Worm (Caenorhabditis elegans): Measurements from ENCODE around the gene C25H3.15.

ce11 chrII:5669580-5669979 lies 4.5 kb downstream of the C25H3.15 start, which contains the start of gene C25H3.17:
- TF ChIP-seq pqm-1 (tag; optimal IDR thresholded peaks at IDR 0.05): no peak
- TF ChIP-seq saeg-2 (GFP tag; IDR thresholded peaks at IDR 0.05): no peak
- TF ChIP-seq ces-1 (GFP tag; optimal IDR thresholded peaks at IDR 0.05): no peak
- TF ChIP-seq nhr-41 (GFP tag; IDR thresholded peaks at IDR 0.05): no peak
- TF ChIP-seq unc-39 (tag; optimal IDR thresholded peaks at IDR 0.05): no peak
- TF ChIP-seq nhr-11 (tag; optimal IDR thresholded peaks at IDR 0.05): no peak
- no peak for TF ChIP-seq nhr-237 (tag; optimal IDR thresholded peaks at IDR 0.05)
- TF ChIP-seq ZK546.5 (tag; optimal IDR thresholded peaks at IDR 0.05): no peak
- no peak for TF ChIP-seq nhr-76 (tag; optimal IDR thresholded peaks at IDR 0.05)
- TF ChIP-seq Y48G9A.11 (GFP tag; IDR thresholded peaks at IDR 0.05): no peak
- TF ChIP-seq daf-19 (GFP tag; conservative IDR thresholded peaks at IDR 0.05): no peak
